Fruit fly (Drosophila melanogaster) S2 (cell line): Measurements from ENCODE around the gene Sxl.

ENCODE experiments used
- CG8478 ChIP-seq: fragments of >200 bp; optimal IDR thresholded peaks from 2 replicates; lab custom pipeline; 2018
- CTCF ChIP-seq, 2 experiments: fragments of >200 bp; optimal IDR thresholded peaks; 2 replicates each; lab custom pipeline; 2018

dm6 chrX:7100689-7101088 lies 2.8 kb upstream of the Sxl start:
- no peak for TF ChIP-seq CG8478
- TF ChIP-seq CTCF (optimal IDR thresholded peaks at IDR 0.05; lab: Kevin White, UChicago), result no peak
